Fruit fly (Drosophila melanogaster) Kc167 (cell line): ENCODE measurements around the gene wgn.

Experiments used
- Myc ChIP-seq: fragments of >200 bp; optimal IDR thresholded peaks from 2 replicates; lab custom pipeline; 2017; ENCODE audit warnings: missing external identifiers
- Sin3A ChIP-seq: fragments of >200 bp; optimal IDR thresholded peaks from 2 replicates; lab custom pipeline; 2018; ENCODE audit warnings: missing external identifiers
- h ChIP-seq: fragments of >200 bp; optimal IDR thresholded peaks from 3 replicates; lab custom pipeline; 2018; ENCODE audit warnings: missing external identifiers
- insv ChIP-seq: fragments of >200 bp; optimal IDR thresholded peaks from 3 replicates; lab custom pipeline; 2018; ENCODE audit warnings: missing external identifiers
- psq ChIP-seq: fragments of >200 bp; optimal IDR thresholded peaks from 2 replicates; lab custom pipeline; 2017; ENCODE audit warnings: missing external identifiers
- ttk ChIP-seq: sonication (Bioruptor generic); optimal IDR thresholded peaks from 2 replicates; lab custom pipeline; 2017; ENCODE audit warnings: missing external identifiers

Gene wgn

dm6 chrX:18665715-18666267 lies 31.1 kb upstream of the wgn start:
- TF ChIP-seq h, result no peak
- TF ChIP-seq psq (lab: Kevin White, UChicago), result no peak
- TF ChIP-seq Myc (lab: Kevin White, UChicago), result no peak
- no peak for TF ChIP-seq Sin3A (lab: Kevin White, UChicago)
- no peak for TF ChIP-seq ttk (lab: Kevin White, UChicago)
- TF ChIP-seq insv (lab: Kevin White, UChicago), result no peak

DNA sequence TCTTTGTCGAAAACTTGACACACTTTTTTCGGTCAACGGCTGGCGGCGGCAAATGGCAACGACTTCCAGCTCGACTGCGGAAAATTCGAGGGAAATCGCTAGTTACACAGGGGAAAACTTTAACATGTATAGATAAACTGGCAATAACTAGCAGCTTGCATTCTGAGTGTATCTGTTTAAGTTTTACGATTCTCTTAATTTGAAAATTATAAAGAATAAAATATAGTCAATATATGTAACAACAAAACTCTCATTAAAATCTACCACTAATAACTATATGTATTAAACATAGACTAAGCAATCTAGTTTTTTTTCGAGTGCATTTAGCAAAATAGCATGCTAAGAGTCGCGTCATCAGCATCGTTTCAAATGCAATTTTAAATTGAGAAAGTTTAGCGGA lies 28.7 kb upstream of the wgn start:
- TF ChIP-seq ttk (lab: Kevin White, UChicago), result no peak
- TF ChIP-seq Myc (lab: Kevin White, UChicago), result no peak
- TF ChIP-seq psq (lab: Kevin White, UChicago), result no peak
- TF ChIP-seq h, result no peak
- no peak for TF ChIP-seq Sin3A (lab: Kevin White, UChicago)
- no peak for TF ChIP-seq insv (lab: Kevin White, UChicago)

dm6 chrX:18662053-18662452 lies 27.3 kb upstream of the wgn start, which contains the start of gene CG6696:
Gene CG6696, minus strand, starts transcription at chrX:18662153.
- TF ChIP-seq psq (lab: Kevin White, UChicago) (no peak), Sin3A (lab: Kevin White, UChicago) (no peak), insv (lab: Kevin White, UChicago) (no peak), Myc (lab: Kevin White, UChicago) (no peak), h (no peak), ttk (lab: Kevin White, UChicago) (no peak)

DNA sequence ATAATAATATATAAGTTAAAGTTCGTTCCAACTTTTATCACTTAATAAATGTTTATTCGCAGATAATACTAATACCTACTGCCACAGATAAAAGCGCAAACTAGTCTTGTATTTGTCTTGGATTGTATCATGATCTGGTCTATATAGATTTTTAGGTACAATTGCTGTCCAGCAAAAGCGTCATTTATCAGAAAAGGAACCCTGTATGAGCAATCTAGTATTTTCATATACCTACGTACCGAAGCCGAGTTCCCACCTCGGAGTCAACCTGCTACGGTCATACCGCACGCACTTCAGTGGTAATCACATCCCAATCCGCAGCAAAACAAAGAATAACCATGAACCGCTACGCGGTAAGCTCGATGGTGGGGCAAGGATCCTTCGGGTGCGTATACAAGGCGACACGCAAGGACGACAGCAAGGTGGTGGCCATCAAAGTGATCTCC lies 22.8 kb upstream of the wgn start, which contains the start of gene fu:
TSS of gene fu (plus strand) at position 254 of the 446 bp plus-strand sequence.
- TF ChIP-seq insv (lab: Kevin White, UChicago) (no peak), ttk (lab: Kevin White, UChicago) (no peak), h (no peak), psq (lab: Kevin White, UChicago) (no peak), Sin3A (lab: Kevin White, UChicago) (no peak), Myc (lab: Kevin White, UChicago) (no peak)

DNA sequence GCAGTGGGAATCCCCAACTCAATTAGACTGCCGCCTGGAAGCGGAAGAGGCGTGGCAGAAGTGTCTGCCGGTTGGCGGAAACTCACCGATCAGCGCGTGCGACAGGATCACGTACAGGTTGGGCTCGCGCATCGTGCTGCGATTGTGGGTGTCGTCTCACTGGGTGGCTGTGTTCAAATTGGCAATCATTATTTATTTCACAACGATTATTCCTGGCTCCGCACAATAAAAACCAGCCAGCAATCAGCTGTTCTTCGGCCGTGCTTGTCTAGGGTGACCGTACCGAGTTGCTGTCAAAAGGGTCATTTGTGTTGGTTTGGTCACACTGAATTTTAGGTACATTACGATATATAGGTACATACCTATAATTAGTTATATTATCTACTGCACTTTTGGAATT lies 22.3 kb upstream of the wgn start, which contains the start of gene CG6659:
TSS of gene CG6659 (minus strand) at position 275 of the 400 bp plus-strand sequence.
- TF ChIP-seq h (no peak), Myc (lab: Kevin White, UChicago) (no peak), Sin3A (lab: Kevin White, UChicago) (no peak), insv (lab: Kevin White, UChicago) (no peak), psq (lab: Kevin White, UChicago) (no peak), ttk (lab: Kevin White, UChicago) (no peak)

- TF ChIP-seq psq (lab: Kevin White, UChicago), result no peak
- no peak for TF ChIP-seq h
- TF ChIP-seq Myc (lab: Kevin White, UChicago), result no peak
- TF ChIP-seq ttk (lab: Kevin White, UChicago), result no peak
- TF ChIP-seq insv (lab: Kevin White, UChicago), result no peak
- no peak for TF ChIP-seq Sin3A (lab: Kevin White, UChicago)
These were observed 18.2 kb upstream of the wgn start, which contains the start of gene Ing3 for dm6 chrX:18652879-18653278. Gene Ing3, minus strand, starts transcription at chrX:18653091.

DNA sequence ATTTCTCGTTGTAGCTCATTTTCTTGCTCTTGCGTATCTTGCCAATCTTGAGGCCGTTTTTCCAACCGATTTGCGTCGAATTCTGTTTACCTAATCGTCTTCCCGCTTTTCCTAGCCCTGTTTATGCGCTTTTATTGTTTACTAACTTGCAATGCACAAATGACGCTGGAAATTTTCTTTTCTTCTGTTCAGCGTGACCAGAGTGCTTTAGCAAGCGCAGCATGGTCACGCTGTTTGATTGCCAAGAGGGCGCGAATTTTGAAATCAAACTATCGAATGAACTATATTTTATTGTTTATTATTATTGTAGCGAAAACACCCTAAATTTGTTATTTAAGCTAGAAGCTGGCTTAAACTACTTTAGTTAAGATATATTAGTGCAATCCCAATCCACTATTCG lies 15.5 kb upstream of the wgn start, which contains the start of gene Hou:
TSS of gene Hou (minus strand) at position 193 of the 400 bp plus-strand sequence.
- no peak for TF ChIP-seq ttk (lab: Kevin White, UChicago)

DNA sequence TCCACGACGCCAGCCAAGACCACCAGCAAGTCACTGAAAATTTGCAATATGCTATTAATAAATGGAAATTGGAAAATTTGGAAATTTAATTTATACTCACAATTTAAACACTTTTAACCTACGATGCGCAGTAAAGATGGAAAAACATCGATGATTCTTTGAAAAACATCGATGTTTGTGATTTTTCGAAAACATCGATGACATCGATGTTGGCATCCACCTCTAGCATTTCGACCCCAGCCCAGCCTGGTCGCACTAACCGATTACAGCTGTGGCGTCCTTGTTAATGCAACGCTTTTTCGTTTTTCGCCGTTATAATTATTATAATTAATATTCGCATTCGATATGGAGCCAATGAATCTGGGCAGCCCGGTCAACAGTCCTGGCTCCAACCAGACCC lies 13.3 kb upstream of the wgn start, which contains the start of gene Nup35:
TSS of gene Nup35 (plus strand) at position 222 of the 400 bp plus-strand sequence.
- TF ChIP-seq Sin3A (lab: Kevin White, UChicago) (no peak), ttk (lab: Kevin White, UChicago) (no peak), psq (lab: Kevin White, UChicago) (no peak), insv (lab: Kevin White, UChicago) (no peak), Myc (lab: Kevin White, UChicago) (no peak), h (no peak)

DNA sequence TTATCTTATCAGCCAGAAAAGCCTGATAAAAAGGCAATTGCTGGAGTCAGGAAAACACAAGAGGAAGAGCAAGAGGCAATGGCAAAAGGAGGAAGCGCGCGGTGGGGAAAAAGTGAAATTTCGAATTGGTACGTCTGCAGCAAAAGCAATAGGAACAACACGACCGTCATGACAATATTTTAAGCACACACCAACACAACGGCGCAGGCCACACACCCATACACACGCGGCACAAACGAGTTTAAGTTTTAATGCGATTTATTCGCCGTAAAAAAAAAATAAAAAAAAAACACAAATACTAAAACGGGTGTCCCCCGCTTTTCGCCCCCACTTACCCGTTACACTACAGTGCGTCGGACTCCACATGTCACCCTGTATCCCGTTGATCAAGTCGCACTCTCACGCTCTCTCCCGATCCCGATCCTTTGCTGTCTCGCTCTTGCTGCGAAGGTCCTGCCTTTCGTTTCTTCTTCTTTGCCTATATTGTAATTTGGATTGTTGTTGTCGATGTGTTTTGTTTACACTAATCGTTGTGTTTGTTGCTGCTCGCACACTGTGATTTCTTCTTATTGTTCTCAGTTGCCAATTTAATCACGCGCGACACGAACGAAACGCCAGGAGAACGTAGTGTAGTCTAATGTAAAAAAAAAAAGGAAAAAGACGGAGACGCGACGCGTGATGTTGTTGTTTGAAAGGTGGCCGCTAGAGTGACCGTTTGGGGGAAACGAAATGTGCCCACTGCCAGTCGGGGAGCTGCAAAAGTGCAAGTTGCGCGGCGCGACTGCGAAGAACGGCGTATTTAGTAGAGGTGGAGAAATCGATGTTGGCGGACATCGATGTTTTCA lies 12.4 kb upstream of the wgn start, which contains the start of gene Rip11:
TSS of gene Rip11 (minus strand) at position 794 of the 845 bp plus-strand sequence.
- TF ChIP-seq Myc (lab: Kevin White, UChicago), result no peak
- TF ChIP-seq insv (lab: Kevin White, UChicago), result no peak
- TF ChIP-seq h, result no peak
- no peak for TF ChIP-seq Sin3A (lab: Kevin White, UChicago)
- no peak for TF ChIP-seq psq (lab: Kevin White, UChicago)
- no peak for TF ChIP-seq ttk (lab: Kevin White, UChicago)

dm6 chrX:18645720-18646213 lies 11.1 kb upstream of the wgn start:
- TF ChIP-seq insv (lab: Kevin White, UChicago) (no peak), Sin3A (lab: Kevin White, UChicago) (no peak), ttk (lab: Kevin White, UChicago) (no peak), Myc (lab: Kevin White, UChicago) (no peak), psq (lab: Kevin White, UChicago) (no peak), h (no peak)

- TF ChIP-seq Sin3A (lab: Kevin White, UChicago) (no peak), h (no peak), psq (lab: Kevin White, UChicago) (no peak), insv (lab: Kevin White, UChicago) (no peak), Myc (lab: Kevin White, UChicago) (no peak), ttk (lab: Kevin White, UChicago) (no peak)
These were observed 10.2 kb upstream of the wgn start for dm6 chrX:18644890-18645289.
